Fruit fly (Drosophila melanogaster) whole organism, prepupa: ENCODE results near the gene RAF2.
A peak's percentile ranks its signal among the peaks of the same experiment; 100 is the strongest.

Experiments used
- CG10669 ChIP-seq: fragments of 200-800 bp; sonication (Bioruptor generic); optimal IDR thresholded peaks from 3 replicates; lab custom pipeline; 2018; ENCODE audit warnings: missing biosample characterization, mild to moderate bottlenecking, missing genetic modification characterization, moderate library complexity
- CG11902 ChIP-seq: fragments of 200-800 bp; sonication (Bioruptor generic); optimal IDR thresholded peaks from 3 replicates; lab custom pipeline; 2016; ENCODE audit warnings: missing biosample characterization, missing genetic modification characterization
- CG1621 ChIP-seq: fragments of 200-800 bp; sonication (Bioruptor generic); optimal IDR thresholded peaks from 3 replicates; lab custom pipeline; 2018; ENCODE audit warnings: missing biosample characterization, mild to moderate bottlenecking, missing genetic modification characterization
- CG16779 ChIP-seq: fragments of 200-800 bp; sonication (Bioruptor generic); optimal IDR thresholded peaks from 3 replicates; lab custom pipeline; 2017; ENCODE audit warnings: missing biosample characterization, mild to moderate bottlenecking, missing genetic modification characterization
- CG31627 ChIP-seq: fragments of 200-800 bp; sonication (Bioruptor generic); optimal IDR thresholded peaks from 3 replicates; lab custom pipeline; 2016; ENCODE audit warnings: missing biosample characterization, missing genetic modification characterization
- CG32006 ChIP-seq: fragments of 200-800 bp; sonication (Bioruptor generic); optimal IDR thresholded peaks from 3 replicates; lab custom pipeline; 2017; ENCODE audit warnings: missing biosample characterization, mild to moderate bottlenecking, missing genetic modification characterization
- CG34406 ChIP-seq: fragments of 200-800 bp; sonication (Bioruptor generic); optimal IDR thresholded peaks from 3 replicates; lab custom pipeline; 2016; ENCODE audit warnings: missing biosample characterization, missing genetic modification characterization
- CG3919 ChIP-seq: fragments of 200-800 bp; sonication (Bioruptor generic); optimal IDR thresholded peaks from 3 replicates; lab custom pipeline; 2016; ENCODE audit warnings: missing biosample characterization, missing genetic modification characterization
- CG4318 ChIP-seq: fragments of 200-800 bp; sonication (Bioruptor generic); optimal IDR thresholded peaks from 3 replicates; lab custom pipeline; 2017; ENCODE audit warnings: missing biosample characterization, mild to moderate bottlenecking, missing genetic modification characterization
- CG6163 ChIP-seq: fragments of 200-800 bp; sonication (Bioruptor generic); IDR thresholded peaks from 3 replicates; pipeline ENCODE4 v1.3.6; 2022; ENCODE audit warnings: missing biosample characterization, missing genetic modification characterization
- CG6276 ChIP-seq: fragments of 200-800 bp; sonication (Bioruptor generic); optimal IDR thresholded peaks from 2 replicates; lab custom pipeline; 2017; ENCODE audit warnings: missing biosample characterization, mild to moderate bottlenecking, missing genetic modification characterization
- CG6792 ChIP-seq: fragments of 200-800 bp; sonication (Bioruptor generic); optimal IDR thresholded peaks from 3 replicates; lab custom pipeline; 2016; ENCODE audit warnings: missing biosample characterization, missing genetic modification characterization
- CG6808 ChIP-seq: fragments of 200-800 bp; sonication (Bioruptor generic); optimal IDR thresholded peaks from 3 replicates; lab custom pipeline; 2017; ENCODE audit warnings: missing biosample characterization, missing genetic modification characterization, mild to moderate bottlenecking, moderate library complexity, missing genetic modification reagents
- CG6854 ChIP-seq: fragments of 200-800 bp; sonication (Bioruptor generic); optimal IDR thresholded peaks from 2 replicates; lab custom pipeline; 2017; ENCODE audit warnings: missing biosample characterization, mild to moderate bottlenecking, missing genetic modification characterization
- CG7368 ChIP-seq: fragments of 200-800 bp; sonication (Bioruptor generic); optimal IDR thresholded peaks from 3 replicates; lab custom pipeline; 2016; ENCODE audit warnings: missing biosample characterization, missing genetic modification characterization
- CG8119 ChIP-seq: fragments of 200-800 bp; sonication (Bioruptor generic); IDR thresholded peaks from 3 replicates; pipeline ENCODE4 v1.3.6; 2022; ENCODE audit warnings: missing biosample characterization, missing genetic modification characterization
- CG8632 ChIP-seq: fragments of 200-800 bp; sonication (Bioruptor generic); optimal IDR thresholded peaks from 3 replicates; lab custom pipeline; 2016; ENCODE audit warnings: missing biosample characterization, missing genetic modification characterization
- Eip75B ChIP-seq: fragments of 200-800 bp; sonication (Bioruptor generic); optimal IDR thresholded peaks from 3 replicates; lab custom pipeline; 2016; ENCODE audit warnings: missing biosample characterization, missing genetic modification characterization
- Eip78C ChIP-seq: fragments of 200-800 bp; sonication (Bioruptor generic); peaks from one replicate; lab custom pipeline; 2016; ENCODE audit warnings: missing biosample characterization, missing genetic modification characterization
- Ets21C ChIP-seq: fragments of 200-800 bp; sonication (Bioruptor generic); optimal IDR thresholded peaks from 3 replicates; lab custom pipeline; 2016; ENCODE audit warnings: missing biosample characterization, missing genetic modification characterization
- Gug ChIP-seq: fragments of 200-800 bp; sonication (Bioruptor generic); IDR thresholded peaks from 2 replicates; pipeline ENCODE4 v1.3.6; 2022; ENCODE audit warnings: missing biosample characterization, missing genetic modification characterization
- Hr39 ChIP-seq: fragments of 200-800 bp; sonication (Bioruptor generic); optimal IDR thresholded peaks from 2 replicates; lab custom pipeline; 2016; ENCODE audit warnings: missing biosample characterization, missing genetic modification characterization
- Hr4 ChIP-seq: fragments of 200-800 bp; sonication (Bioruptor generic); optimal IDR thresholded peaks from 3 replicates; lab custom pipeline; 2016; ENCODE audit warnings: missing biosample characterization, missing genetic modification characterization
- Met ChIP-seq: fragments of 200-800 bp; sonication (Bioruptor generic); optimal IDR thresholded peaks from 3 replicates; lab custom pipeline; 2016; ENCODE audit warnings: missing biosample characterization, missing genetic modification characterization
- OdsH ChIP-seq: fragments of 200-800 bp; sonication (Bioruptor generic); optimal IDR thresholded peaks from 3 replicates; lab custom pipeline; 2016; ENCODE audit warnings: missing biosample characterization, missing genetic modification characterization
- Smox ChIP-seq: fragments of 200-800 bp; sonication (Bioruptor generic); optimal IDR thresholded peaks from 3 replicates; lab custom pipeline; 2016; ENCODE audit warnings: missing biosample characterization, missing genetic modification characterization
- Sox14 ChIP-seq: fragments of 200-800 bp; sonication (Bioruptor generic); optimal IDR thresholded peaks from 3 replicates; lab custom pipeline; 2016; ENCODE audit warnings: missing biosample characterization, missing genetic modification characterization
- Sox15 ChIP-seq: fragments of 200-800 bp; sonication (Bioruptor generic); optimal IDR thresholded peaks from 3 replicates; lab custom pipeline; 2016; ENCODE audit warnings: missing biosample characterization, missing genetic modification characterization
- achi ChIP-seq: fragments of 200-800 bp; sonication (Bioruptor generic); optimal IDR thresholded peaks from 3 replicates; lab custom pipeline; 2016; ENCODE audit warnings: missing biosample characterization, missing genetic modification characterization
- dac ChIP-seq: fragments of 200-800 bp; sonication (Bioruptor generic); optimal IDR thresholded peaks from 2 replicates; lab custom pipeline; 2017; ENCODE audit warnings: missing biosample characterization, mild to moderate bottlenecking, missing genetic modification characterization
- esn ChIP-seq: fragments of 200-800 bp; sonication (Bioruptor generic); optimal IDR thresholded peaks from 2 replicates; lab custom pipeline; 2016; ENCODE audit warnings: missing biosample characterization, mild to moderate bottlenecking, missing genetic modification characterization, moderate library complexity
- fd85E ChIP-seq: fragments of 200-800 bp; sonication (Bioruptor generic); optimal IDR thresholded peaks from 3 replicates; lab custom pipeline; 2016; ENCODE audit warnings: missing biosample characterization, missing genetic modification characterization
- fkh ChIP-seq: fragments of 200-800 bp; sonication (Bioruptor generic); optimal IDR thresholded peaks from 3 replicates; lab custom pipeline; 2017; ENCODE audit warnings: missing biosample characterization, mild to moderate bottlenecking, missing genetic modification characterization, moderate library complexity
- lz ChIP-seq: fragments of 200-800 bp; sonication (Bioruptor generic); optimal IDR thresholded peaks from 3 replicates; lab custom pipeline; 2016; ENCODE audit warnings: missing biosample characterization, missing genetic modification characterization
- net ChIP-seq: fragments of 200-800 bp; sonication (Bioruptor generic); optimal IDR thresholded peaks from 3 replicates; lab custom pipeline; 2016; ENCODE audit warnings: missing biosample characterization, missing genetic modification characterization
- salr ChIP-seq, 2 experiments: fragments of 200-800 bp; sonication (Bioruptor generic); optimal IDR thresholded peaks; 3 replicates each; lab custom pipeline; 2016 to 2018; ENCODE audit warnings: missing biosample characterization in 2 of 2, missing genetic modification characterization in 2 of 2, mild to moderate bottlenecking in 1 of 2
- spab ChIP-seq: fragments of 200-800 bp; sonication (Bioruptor generic); optimal IDR thresholded peaks from 2 replicates; lab custom pipeline; 2017; ENCODE audit warnings: missing biosample characterization, mild to moderate bottlenecking, missing genetic modification characterization, missing genetic modification reagents
- ss ChIP-seq, 2 experiments: fragments of 200-800 bp; sonication (Bioruptor generic); optimal IDR thresholded peaks; 2 replicates in 1 of 2; 3 replicates in 1 of 2; lab custom pipeline; 2017 to 2018; ENCODE audit warnings: mild to moderate bottlenecking in 2 of 2, missing biosample characterization in 2 of 2, missing genetic modification characterization in 2 of 2, moderate library complexity in 1 of 2
- svp ChIP-seq: fragments of 200-800 bp; sonication (Bioruptor generic); peaks from one replicate; lab custom pipeline; 2016; ENCODE audit warnings: missing biosample characterization, missing genetic modification characterization
- topi ChIP-seq: fragments of 200-800 bp; sonication (Bioruptor generic); optimal IDR thresholded peaks from 3 replicates; lab custom pipeline; 2016; ENCODE audit warnings: missing biosample characterization, missing genetic modification characterization
- vri ChIP-seq: fragments of 200-800 bp; sonication (Bioruptor generic); optimal IDR thresholded peaks from 3 replicates; lab custom pipeline; 2016; ENCODE audit warnings: missing biosample characterization, mild to moderate bottlenecking, missing genetic modification characterization

The RAF2 gene

dm6 chr3L:16357187-16357728, 28.9 kb upstream of the RAF2 start:
- TF ChIP-seq net (no peak), CG1621 (peak; percentile 21), Eip75B (GFP tag; lab: Kevin White, UChicago) (no peak), CG6163 (0 out of 3 replicates have a peak, but pooled peaks have one; percentile 25), CG8632 (GFP tag; lab: Kevin White, UChicago) (no peak), vri (GFP tag; lab: Kevin White, UChicago) (peak; percentile 71), Hr4 (GFP tag; lab: Kevin White, UChicago) (no peak), CG16779 (tag; lab: Kevin White, UChicago) (no peak), CG34406 (no peak), fd85E (GFP tag; lab: Kevin White, UChicago) (no peak), CG8119 (no peak), Sox15 (GFP tag; lab: Kevin White, UChicago) (no peak)

dm6 chr3L:16357860-16358259, 28.3 kb upstream of the RAF2 start:
- TF ChIP-seq CG6808 (GFP tag; lab: Kevin White, UChicago) (peak; percentile 38), CG3919 (no peak), spab (no peak), esn (GFP tag; lab: Kevin White, UChicago) (peak; percentile 14), CG11902 (GFP tag; lab: Kevin White, UChicago) (no peak), Sox14 (GFP tag; lab: Kevin White, UChicago) (peak; percentile 4), Eip78C (peak; percentile 78), Met (no peak), Hr39 (GFP tag; lab: Kevin White, UChicago) (no peak), salr (GFP tag; optimal IDR thresholded peaks at IDR 0.05; lab: Kevin White, UChicago) (peak in 1 of 2 experiments; percentile 40)

dm6 chr3L:16359219-16359748, 26.8 kb upstream of the RAF2 start, which contains the start of gene ringer:
Gene ringer, minus strand, starts transcription at chr3L:16359428.
- TF ChIP-seq Eip78C (peak; percentile 71), CG32006 (GFP tag; lab: Kevin White, UChicago) (no peak), CG34406 (no peak), Met (no peak), topi (GFP tag; lab: Kevin White, UChicago) (no peak)

DNA sequence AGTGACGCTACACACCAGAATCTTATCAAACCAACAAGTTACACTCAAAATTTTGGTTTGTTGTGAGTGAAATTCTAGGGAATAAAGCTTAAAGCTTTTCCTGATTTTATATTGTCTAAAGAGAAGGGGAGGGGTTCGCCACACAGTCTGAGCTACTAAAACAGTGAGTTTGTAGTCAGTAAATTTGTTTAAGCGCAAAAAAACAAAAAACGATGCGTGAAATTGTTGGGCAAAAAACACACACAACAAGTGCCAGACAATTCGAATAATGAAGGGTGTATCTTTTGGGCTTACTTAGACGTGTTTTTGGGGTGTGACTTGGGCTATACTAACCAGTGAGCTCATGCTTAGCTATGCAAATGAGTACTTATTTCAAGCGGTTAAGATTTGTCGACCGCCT, 26.3 kb upstream of the RAF2 start:
- TF ChIP-seq Ets21C (GFP tag; lab: Kevin White, UChicago) (no peak), CG31627 (GFP tag; lab: Kevin White, UChicago) (no peak), OdsH (GFP tag; lab: Kevin White, UChicago) (no peak), Hr39 (GFP tag; lab: Kevin White, UChicago) (no peak), esn (GFP tag; lab: Kevin White, UChicago) (no peak), CG10669 (no peak), fkh (GFP tag; lab: Kevin White, UChicago) (peak; percentile 70)

dm6 chr3L:16361200-16361815, 24.8 kb upstream of the RAF2 start:
- TF ChIP-seq CG7368 (peak; percentile 72), salr (GFP tag; optimal IDR thresholded peaks at IDR 0.05; lab: Kevin White, UChicago) (peak; percentile 79 to 86), svp (peak; percentile 89), CG6276 (no peak), CG4318 (GFP tag; lab: Kevin White, UChicago) (peak; percentile 18), fd85E (GFP tag; lab: Kevin White, UChicago) (peak; percentile 15), lz (GFP tag; lab: Kevin White, UChicago) (peak; percentile 71), achi (GFP tag; lab: Kevin White, UChicago) (peak; percentile 89), Sox14 (GFP tag; lab: Kevin White, UChicago) (peak; percentile 82), net (peak; percentile 69), CG32006 (GFP tag; lab: Kevin White, UChicago) (peak; percentile 71), ss (GFP tag; optimal IDR thresholded peaks at IDR 0.05; lab: Kevin White, UChicago) (peak; percentile 95 to 97), spab (peak; percentile 95), Gug (GFP tag; lab: Robert Waterston, UW) (no peak), CG6792 (GFP tag; lab: Kevin White, UChicago) (peak; percentile 84), CG3919 (peak; percentile 58), topi (GFP tag; lab: Kevin White, UChicago) (peak; percentile 79), fkh (GFP tag; lab: Kevin White, UChicago) (no peak), Smox (peak; percentile 75), dac (no peak), CG6163 (peak; percentile 79), CG6854 (GFP tag; lab: Kevin White, UChicago) (peak; percentile 68)
